Fruit fly (Drosophila melanogaster) ovary, adult (tissue): ENCODE measurements around the gene DppIII.

Source experiments
- CG17801 ChIP-seq: fragments of 200-800 bp; optimal IDR thresholded peaks from 2 replicates; lab custom pipeline; 2019; ENCODE audit warnings: missing biosample characterization, mild to moderate bottlenecking, missing genetic modification characterization, moderate library complexity; ENCODE audit not compliant: partially characterized antibody

DppIII gene

DNA sequence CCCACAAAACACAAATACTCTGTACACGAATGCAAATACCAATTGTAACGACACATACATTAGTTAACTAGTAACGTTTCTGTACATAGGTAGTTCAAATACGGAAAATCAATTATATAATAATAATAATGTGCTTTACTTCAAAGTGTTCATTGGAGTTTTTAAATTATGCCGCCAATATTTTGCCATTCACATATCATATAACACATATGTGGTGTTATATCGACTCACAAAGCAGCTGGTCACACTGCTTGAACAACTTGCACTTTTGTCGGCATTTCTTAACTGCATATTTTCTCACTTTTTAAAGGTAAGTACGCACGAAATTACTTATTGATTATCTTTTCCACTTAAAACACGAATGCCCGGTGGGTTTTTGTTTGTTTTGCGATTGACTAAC lies at the start of gene DppIII:
DppIII (plus strand) TSS at position 227 of the 400 bp plus-strand sequence.
- TF ChIP-seq CG17801 (GFP tag; lab: Kevin White, UChicago) = no peak

DNA sequence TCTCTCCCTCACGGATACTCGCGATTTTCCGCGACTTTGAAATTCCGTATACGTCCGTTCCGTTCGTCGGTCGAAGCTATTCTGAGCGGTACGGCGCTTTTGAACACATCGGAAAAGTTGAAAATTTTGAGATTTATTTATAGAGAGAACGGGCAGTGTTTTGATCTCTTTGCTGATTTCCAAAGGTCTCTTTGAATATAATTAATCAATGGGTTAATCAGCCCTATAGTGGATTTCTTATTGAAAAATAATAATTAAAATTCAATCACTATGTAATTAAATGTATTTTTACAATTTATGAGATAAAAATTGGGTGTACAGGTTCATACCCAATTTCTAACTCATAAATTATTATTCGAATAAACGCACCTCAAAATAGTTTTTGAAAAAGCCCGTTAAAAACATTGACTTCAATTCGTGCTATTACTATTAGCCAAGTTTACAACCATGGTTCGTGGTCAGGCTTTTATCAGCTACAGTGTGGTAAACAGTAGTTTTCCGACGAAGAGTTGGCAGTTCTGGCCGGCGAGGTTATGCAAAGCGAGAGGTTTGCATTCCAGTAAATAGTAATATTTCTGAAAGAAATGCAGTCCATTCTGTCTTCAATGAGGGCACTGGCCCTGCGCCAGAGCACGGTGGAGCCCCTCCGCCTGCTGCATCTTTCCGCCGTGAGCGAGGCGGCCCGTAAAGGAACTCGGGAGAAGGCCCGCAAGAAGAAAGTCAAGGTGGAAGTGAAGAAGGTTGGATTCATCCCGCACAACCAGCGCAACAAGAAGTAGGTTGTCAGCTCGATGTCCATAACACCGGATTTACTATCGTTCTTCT lies 43.1 kb upstream of the DppIII start, which contains the start of the genes CG9626 and mRpL1:
CG9626 (minus strand) TSS at position 51 of the 825 bp plus-strand sequence.
mRpL1 (plus strand) TSS at position 513 of the 825 bp plus-strand sequence.
- TF ChIP-seq CG17801 (GFP tag; lab: Kevin White, UChicago) = no peak

DNA sequence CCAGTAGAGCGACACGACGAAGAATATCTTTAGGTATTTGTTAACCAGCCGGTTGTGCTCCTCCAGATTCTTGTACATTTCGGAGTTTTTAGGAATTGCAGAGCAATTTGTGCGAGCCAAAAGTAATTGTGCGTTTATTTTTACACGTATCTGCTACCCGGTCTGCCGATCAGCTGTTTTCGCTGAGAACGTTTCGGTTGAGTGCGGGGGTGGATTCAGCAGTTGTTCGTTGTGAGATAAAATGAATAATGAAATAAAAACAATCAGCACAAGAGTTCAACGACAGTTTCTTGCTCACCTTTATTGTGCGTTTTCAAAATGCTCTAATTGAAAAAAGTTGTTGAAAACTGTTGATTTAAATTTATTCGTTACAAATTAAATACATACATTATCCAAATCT lies 40.4 kb upstream of the DppIII start, which contains the start of gene nac:
nac (minus strand) TSS at position 176 of the 400 bp plus-strand sequence.
- no peak for TF ChIP-seq CG17801 (GFP tag; lab: Kevin White, UChicago)

DNA sequence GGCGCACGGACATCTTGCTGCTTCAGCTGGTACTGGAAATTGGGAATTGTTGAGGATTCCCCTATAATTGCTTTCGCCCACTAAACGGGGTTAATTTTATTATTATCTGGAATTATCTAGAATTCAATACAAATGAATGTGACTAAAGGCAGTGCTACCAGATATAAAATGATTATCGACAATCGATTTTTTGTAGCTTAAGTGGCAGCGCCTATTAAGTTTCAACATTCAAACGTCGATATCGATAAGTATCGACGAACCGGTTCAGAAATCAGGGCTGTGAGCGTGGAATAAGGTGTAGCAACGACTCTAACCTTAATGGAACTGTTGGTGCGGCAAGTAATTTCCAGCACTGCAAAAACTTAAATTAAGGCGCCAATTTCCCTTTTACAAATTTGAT lies 39.1 kb upstream of the DppIII start, which contains the start of gene Sgt1:
Sgt1 (minus strand) TSS at position 165 of the 400 bp plus-strand sequence.
- TF ChIP-seq CG17801 (GFP tag; lab: Kevin White, UChicago) = peak; percentile 37

DNA sequence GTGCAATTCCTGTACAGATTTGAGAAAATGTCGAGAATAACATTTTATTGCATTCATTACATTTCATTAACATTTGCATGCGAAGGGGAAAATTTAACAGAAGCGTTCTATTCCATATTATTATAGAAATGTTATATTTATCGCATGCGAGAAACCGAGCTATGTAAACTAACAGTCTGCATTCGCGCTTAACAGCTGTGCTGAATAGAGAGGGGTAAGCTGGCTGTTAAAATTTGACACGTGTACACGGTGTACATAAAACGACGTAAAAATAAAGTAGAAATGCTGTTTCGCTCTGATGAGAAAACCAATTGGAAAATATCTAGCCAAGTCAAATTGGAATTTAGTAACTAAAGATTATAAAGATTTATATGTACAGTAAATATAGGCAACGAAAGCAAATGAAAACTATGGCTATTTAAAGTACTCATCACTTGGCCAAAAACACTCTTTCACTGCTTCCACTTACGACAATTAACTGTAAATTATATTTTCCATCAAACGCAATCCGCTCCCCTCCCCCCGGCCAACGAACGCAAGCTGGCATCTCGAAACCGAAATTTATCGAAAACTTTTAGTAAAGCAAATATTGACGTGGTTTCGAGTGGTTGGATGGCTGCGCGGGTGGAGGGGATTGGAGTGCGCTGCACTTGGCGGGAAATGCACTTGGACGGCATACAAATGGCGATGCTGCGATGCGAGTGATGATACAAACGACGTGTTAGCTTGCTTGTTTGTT lies 37.8 kb upstream of the DppIII start:
- no peak for TF ChIP-seq CG17801 (GFP tag; lab: Kevin White, UChicago)

DNA sequence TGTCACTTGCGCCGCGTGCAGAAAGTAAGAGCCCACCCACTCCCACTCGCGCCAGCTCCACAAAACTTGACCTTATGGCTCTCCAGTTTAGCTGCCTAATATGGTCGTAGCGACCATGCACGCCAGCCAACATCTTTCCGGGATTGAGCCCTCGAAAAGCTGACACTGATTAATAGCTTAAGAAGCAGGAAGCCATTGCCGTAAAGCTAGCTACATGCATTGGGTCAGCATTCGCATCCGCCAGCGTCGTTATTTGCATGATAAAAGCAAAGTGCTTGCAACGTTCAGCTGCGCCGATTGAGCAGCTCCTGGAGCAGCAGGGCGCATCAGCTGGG lies 37.3 kb upstream of the DppIII start:
- no peak for TF ChIP-seq CG17801 (GFP tag; lab: Kevin White, UChicago)

DNA sequence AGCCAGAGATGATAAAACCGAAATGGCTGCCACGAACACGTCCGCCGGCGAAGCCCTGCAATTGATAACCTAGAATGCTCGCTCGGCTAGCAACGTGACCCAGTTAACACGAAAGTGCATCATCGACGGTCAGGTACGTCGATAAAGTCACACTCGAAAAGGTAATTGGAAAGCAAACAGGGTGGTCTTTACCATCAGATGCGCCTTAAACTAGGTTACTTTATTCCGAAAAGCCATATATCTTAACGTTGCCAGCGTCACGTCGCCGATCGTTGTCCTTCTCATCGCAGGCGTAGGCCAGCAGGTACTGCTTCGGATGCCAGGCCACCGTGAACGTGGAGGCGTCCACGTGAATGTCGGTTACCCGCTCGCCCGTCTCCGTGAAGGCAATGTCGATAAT lies 36.9 kb upstream of the DppIII start:
- no peak for TF ChIP-seq CG17801 (GFP tag; lab: Kevin White, UChicago)

DNA sequence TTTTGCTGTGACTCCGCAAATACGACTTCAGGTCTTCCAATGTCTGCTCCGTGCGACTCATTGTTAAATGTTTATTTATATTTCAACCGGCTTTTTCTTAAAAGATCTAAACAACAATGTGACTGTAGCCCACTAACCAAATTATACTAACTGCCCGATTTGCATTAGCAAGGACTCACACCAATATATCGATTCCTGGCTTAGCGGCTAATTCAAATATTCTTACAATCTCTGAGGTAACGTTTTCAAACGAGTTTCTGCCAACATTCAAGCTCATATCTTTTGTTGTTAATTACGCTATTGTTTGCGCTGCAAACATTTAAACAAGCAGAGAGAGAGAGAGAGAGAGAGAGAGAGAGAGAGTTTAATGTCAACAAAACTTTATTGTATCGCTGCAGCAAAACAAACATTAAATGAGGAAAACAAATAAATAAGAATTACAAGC lies 35.7 kb upstream of the DppIII start, which contains the start of gene tex:
tex (minus strand) TSS at position 131 of the 445 bp plus-strand sequence.
- TF ChIP-seq CG17801 (GFP tag; lab: Kevin White, UChicago) = no peak

DNA sequence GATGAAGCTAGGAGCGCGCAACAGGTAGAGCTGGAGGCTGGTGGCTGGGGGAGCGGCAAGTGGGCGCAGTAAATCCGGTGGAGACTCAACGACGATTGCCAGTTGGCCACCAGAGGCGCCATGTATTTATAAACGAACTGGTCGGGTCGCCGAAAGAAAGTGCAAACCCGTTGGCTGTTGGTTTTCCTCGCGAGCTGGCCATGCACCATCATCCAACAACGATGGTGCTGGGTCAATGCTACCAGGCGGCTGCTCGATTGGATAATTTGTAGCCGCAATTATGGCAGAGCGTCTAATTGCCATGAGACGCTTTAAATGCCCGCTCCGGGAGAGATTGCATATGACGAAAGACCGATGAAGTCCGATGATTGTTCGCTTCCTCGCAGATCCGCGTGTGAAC lies 33.5 kb upstream of the DppIII start, which contains the start of gene CG11693:
CG11693 (minus strand) TSS at position 101 of the 400 bp plus-strand sequence.
- TF ChIP-seq CG17801 (GFP tag; lab: Kevin White, UChicago) = no peak

DNA sequence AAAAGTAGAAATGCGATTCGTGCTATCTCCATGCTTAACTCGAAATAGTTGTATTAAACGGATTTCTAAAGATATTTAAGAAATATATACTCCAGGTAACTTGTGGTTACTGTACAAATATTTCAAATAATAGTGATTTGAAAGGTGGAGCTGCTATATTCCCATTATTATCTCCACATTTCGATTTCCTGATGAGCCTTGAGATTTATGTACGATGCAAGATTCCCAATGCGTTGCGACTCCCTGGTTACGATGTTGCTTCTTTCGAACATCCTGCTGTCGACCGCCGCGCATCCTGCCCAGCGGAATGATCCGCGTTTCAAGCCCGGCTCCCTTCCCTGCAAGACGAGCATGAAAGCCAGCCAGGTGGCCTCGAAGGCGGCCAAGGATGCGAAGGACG lies 32.2 kb upstream of the DppIII start, which contains the start of the genes CG11694 and CG11698:
CG11694 (minus strand) TSS at position 101 of the 400 bp plus-strand sequence.
CG11698 (plus strand) TSS at position 152 of the 400 bp plus-strand sequence.
- no peak for TF ChIP-seq CG17801 (GFP tag; lab: Kevin White, UChicago)

DNA sequence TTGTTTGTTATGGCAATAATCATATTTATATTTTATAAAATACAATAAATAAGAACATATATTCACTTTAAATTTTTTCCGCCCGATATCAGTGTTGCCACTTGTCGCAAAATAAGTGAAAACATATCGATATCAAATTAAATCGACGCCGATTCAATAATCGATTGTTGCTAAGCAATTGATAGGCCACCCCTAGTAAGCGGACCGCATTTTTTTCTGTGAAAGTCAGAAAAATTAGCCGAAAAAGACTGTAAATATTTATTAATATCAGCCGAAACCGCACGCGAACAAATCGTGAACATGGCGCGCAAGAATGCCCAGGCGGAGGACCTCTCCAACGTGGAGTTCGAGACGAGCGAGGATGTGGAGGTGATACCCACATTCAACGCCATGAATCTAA lies 31.2 kb upstream of the DppIII start, which contains the start of gene CG7483:
CG7483 (plus strand) TSS at position 171 of the 400 bp plus-strand sequence.
- TF ChIP-seq CG17801 (GFP tag; lab: Kevin White, UChicago) = peak; percentile 58

DNA sequence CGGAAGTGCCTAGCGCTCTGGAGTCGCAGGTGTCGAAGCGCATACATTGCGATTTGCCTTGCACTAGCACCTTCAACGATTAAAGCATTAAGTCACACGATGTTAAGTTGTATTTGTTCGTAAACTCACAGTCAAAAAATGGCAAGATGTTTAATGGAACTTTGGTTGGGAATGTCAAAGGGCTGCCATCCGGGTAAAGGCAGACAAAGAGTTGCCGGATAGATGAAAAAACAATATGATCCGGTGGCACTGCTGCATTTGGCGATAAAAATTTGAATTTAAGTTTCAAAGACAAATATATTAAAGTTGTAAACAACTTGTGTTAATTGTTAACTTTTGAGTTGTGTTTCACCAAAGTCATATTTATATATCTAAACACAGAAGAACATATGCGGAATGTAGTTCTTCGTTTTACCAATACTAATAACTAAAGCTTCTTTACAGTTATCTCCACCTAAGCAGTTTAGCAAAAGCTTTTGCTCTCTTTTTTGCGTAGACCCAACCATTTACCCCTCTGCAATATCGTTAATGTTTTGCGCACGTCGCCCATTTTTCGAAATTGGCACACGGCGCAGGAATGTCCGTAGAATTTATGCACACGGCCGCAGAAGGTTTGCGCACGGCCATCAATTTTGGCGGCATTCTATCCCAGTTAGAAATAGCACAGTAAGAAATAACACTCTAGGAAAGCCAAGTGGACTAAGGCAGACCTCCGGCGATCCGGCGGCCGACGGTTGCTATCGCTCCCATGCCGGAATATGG lies 27.7 kb upstream of the DppIII start, which contains the start of gene Coq2:
Coq2 (minus strand) TSS at position 200 of the 762 bp plus-strand sequence.
- no peak for TF ChIP-seq CG17801 (GFP tag; lab: Kevin White, UChicago)

DNA sequence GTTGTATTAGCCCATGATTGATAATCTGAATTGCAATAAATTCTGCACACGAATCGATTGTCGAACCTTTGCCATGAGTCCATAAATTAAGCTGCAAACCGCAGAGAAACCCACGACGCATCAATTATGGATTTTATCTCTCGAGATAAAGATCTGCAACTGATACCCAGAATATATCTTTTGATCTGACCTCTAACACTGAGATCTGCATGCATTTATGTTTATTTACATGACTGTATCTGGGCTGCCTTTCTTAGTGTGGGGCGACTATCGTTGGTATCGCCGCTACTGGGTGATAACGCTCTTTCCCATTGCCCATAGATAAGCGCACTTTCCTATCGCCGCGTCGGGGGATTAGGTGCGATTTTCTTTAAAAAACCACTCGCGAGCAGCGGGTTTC lies 27.0 kb upstream of the DppIII start, which contains the start of gene Ctr1B:
Ctr1B (plus strand) TSS at position 398 of the 400 bp plus-strand sequence.
- no peak for TF ChIP-seq CG17801 (GFP tag; lab: Kevin White, UChicago)
